Worm (Caenorhabditis elegans) whole organism, L4/young adult: ENCODE measurements around the gene D1086.10.

Source experiments
- W03F9.2 ChIP-seq: fragments of 150-350 bp; optimal IDR thresholded peaks from 2 replicates; lab custom pipeline; 2014; ENCODE audit warnings: missing biosample characterization, missing genetic modification characterization
- dao-5 ChIP-seq: sonication (generic microtip); optimal IDR thresholded peaks from 2 replicates; lab custom pipeline; 2016; ENCODE audit warnings: missing genotype, missing genetic modification characterization, moderate library complexity, missing compliant biosample characterization
- him-1 ChIP-seq: sonication (generic microtip); optimal IDR thresholded peaks from 2 replicates; lab custom pipeline; 2016; ENCODE audit warnings: missing genotype, missing genetic modification reagents, missing genetic modification characterization, missing compliant biosample characterization

D1086.10 gene

ce11 chrV:14123176-14123575 is 40.6 kb downstream of the D1086.10 start:
- TF ChIP-seq W03F9.2 (no peak), dao-5 (tag; lab: Kevin White, UChicago) (no peak), him-1 (tag; lab: Kevin White, UChicago) (no peak)

- no peak for TF ChIP-seq him-1 (tag; lab: Kevin White, UChicago)
- TF ChIP-seq dao-5 (tag; lab: Kevin White, UChicago), result no peak
- no peak for TF ChIP-seq W03F9.2
These were observed 43.9 kb downstream of the D1086.10 start for ce11 chrV:14126341-14126924.

DNA sequence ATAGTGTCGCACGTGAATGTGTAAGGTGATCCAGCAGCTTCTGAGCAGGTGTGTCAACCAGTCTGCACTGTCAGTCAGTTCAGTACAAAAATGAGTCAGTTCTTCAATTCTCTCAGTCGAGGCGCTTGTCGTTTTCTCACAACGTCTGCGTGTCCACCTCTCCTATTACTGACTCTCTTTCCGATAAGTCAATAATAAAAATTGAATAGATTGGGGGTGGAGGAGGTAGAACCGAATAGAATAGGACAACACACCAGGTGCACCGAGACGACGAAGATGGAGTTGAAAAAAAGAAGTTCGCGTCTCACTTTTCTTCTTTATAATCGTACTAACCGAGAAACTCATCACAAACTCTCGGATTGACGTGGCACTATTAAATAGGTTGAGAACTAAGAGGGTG is 45.3 kb downstream of the D1086.10 start:
- TF ChIP-seq W03F9.2 (no peak), him-1 (tag; lab: Kevin White, UChicago) (no peak), dao-5 (tag; lab: Kevin White, UChicago) (no peak)

DNA sequence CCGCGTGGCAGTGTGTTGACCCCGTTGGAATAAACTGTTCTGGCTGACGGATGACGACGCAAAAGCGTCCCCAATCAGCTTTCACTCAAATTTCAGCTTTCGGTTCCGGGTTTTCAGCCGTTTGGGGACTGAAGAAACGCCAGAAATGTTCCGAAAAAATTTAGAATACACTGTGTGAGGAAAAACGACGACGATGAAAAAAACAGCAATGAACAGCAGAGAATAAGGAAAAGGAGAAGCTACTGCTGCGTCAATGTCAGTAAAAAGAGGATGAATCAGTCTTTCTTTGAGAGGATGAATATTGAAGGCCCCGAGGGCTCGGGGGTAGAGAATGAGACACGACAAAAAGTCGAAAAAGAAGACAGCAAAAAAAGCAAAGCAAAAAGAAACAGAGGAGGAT is 46.3 kb downstream of the D1086.10 start:
- no peak for TF ChIP-seq dao-5 (tag; lab: Kevin White, UChicago)
- no peak for TF ChIP-seq W03F9.2
- TF ChIP-seq him-1 (tag; lab: Kevin White, UChicago), result no peak

ce11 chrV:14130226-14130625 is 47.7 kb downstream of the D1086.10 start:
- TF ChIP-seq him-1 (tag; lab: Kevin White, UChicago) (no peak), W03F9.2 (no peak), dao-5 (tag; lab: Kevin White, UChicago) (no peak)
